1 fruit fly cellular context compared by ENCODE assay signal in the genomic region with DNA sequence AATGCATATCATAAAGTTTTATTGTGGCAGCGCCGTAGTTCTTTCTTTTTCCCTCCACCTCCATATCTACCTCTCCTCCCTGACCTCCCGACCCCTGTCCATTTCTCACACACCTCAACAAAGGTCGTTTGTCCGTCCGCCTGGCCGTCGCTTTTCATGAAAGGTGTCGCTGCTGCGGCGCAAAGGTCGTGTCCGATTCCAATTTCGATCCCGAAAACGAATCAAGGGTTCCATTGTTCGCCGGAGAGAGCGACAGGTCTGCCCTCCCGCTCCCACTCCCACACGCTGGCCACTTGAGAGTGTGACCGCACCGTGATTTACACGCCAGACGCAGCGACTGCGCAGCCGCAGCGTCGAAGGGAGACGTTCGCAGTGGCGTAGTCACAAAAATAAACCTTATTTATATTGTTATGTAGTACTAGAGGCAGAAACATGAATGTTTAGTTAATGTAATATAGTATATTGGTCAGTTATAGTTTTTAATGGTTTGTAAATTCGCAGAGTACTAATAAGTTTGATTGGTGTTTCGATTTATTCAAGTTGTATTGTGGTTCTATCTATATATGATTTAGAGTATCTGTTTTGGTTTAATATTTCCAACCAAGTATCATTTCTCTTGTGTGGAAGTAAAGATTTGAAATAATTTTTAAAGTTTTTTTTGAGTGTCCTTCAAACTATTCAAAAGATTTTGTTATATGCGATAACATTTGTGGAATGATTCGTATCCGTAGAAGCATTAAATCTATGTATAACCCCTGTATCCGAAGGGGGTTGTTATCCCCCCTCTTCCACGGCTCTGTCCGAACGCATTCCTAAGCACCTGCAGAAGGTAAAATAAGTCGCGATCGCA.
A peak's percentile ranks its signal among the peaks of the same experiment; 100 is the strongest.
TF ChIP-seq lines count a peak whose summit lies in the region.

No protein-coding gene starts in this region.

TF ChIP-seq in whole organism, embryonic, 481 proteins besides CTCF, POLR2A, EP300 and RAD21 (continued from another document):
- peak; percentile 35 for TF ChIP-seq Adf1 (GFP tag; IDR thresholded peaks at IDR 0.05; lab: Robert Waterston, UW)
- peak; percentile 71 for TF ChIP-seq CG11504 (tag; optimal IDR thresholded peaks at IDR 0.05; lab: Kevin White, UChicago)
- peak; percentile 23; the same call in 1 of the 4 replicates for TF ChIP-seq Dll (GFP tag; IDR thresholded peaks at IDR 0.05; lab: Robert Waterston, UW; ENCODE audit: partially characterized antibody)
- TF ChIP-seq gt (GFP tag; IDR thresholded peaks at IDR 0.05; lab: Robert Waterston, UW) = peak; percentile 28; the same call in 1 of the 2 replicates
- no peak for TF ChIP-seq CG2678 (tag; optimal IDR thresholded peaks at IDR 0.05; lab: Kevin White, UChicago)
- TF ChIP-seq Awh (GFP tag; IDR thresholded peaks at IDR 0.05; lab: Robert Waterston, UW) = peak; percentile 53; the same call in 1 of the 2 replicates
- TF ChIP-seq Sry-β (GFP tag; optimal IDR thresholded peaks at IDR 0.05; lab: Kevin White, UChicago) = no peak
- peak; percentile 50 for TF ChIP-seq lilli (GFP tag; optimal IDR thresholded peaks at IDR 0.05; lab: Kevin White, UChicago)
- TF ChIP-seq CG2875 (GFP tag; optimal IDR thresholded peaks at IDR 0.05; lab: Kevin White, UChicago) = no peak
- no peak for TF ChIP-seq Poxn (GFP tag; IDR thresholded peaks at IDR 0.05; lab: Robert Waterston, UW)
- 0 out of 2 replicates have a peak, but pooled peaks have one; percentile 32 for TF ChIP-seq sens-2 (GFP tag; IDR thresholded peaks at IDR 0.05; lab: Robert Waterston, UW)
- peak; percentile 44 for TF ChIP-seq CG8290 (GFP tag; optimal IDR thresholded peaks at IDR 0.05; lab: Kevin White, UChicago)
- peak in 1 of 2 experiments; percentile 69 for TF ChIP-seq CG8290 (tag; optimal IDR thresholded peaks at IDR 0.05; lab: Kevin White, UChicago)
- 0 out of 2 replicates have a peak, but pooled peaks have one; percentile 6 for TF ChIP-seq CG31224 (GFP tag; IDR thresholded peaks at IDR 0.05; lab: Robert Waterston, UW)
- peak; percentile 56 for TF ChIP-seq CG8388 (GFP tag; optimal IDR thresholded peaks at IDR 0.05; lab: Kevin White, UChicago)
- no peak for TF ChIP-seq lab (GFP tag; optimal IDR thresholded peaks at IDR 0.05; lab: Kevin White, UChicago)
- TF ChIP-seq pnt (GFP tag; optimal IDR thresholded peaks at IDR 0.05; lab: Kevin White, UChicago) = peak; percentile 59
- TF ChIP-seq CG12104 (GFP tag; optimal IDR thresholded peaks at IDR 0.05; lab: Kevin White, UChicago) = peak; percentile 9
- peak; percentile 68 for TF ChIP-seq CG13775 (GFP tag; optimal IDR thresholded peaks at IDR 0.05; lab: Kevin White, UChicago)
- peak; percentile 75 for TF ChIP-seq CG33557 (GFP tag; optimal IDR thresholded peaks at IDR 0.05; lab: Kevin White, UChicago)
- no peak for TF ChIP-seq D19B (GFP tag; optimal IDR thresholded peaks at IDR 0.05; lab: Kevin White, UChicago)
- peak; percentile 46 for TF ChIP-seq odd (GFP tag; optimal IDR thresholded peaks at IDR 0.05; lab: Kevin White, UChicago)
- peak; percentile 87 for TF ChIP-seq CG15696 (tag; optimal IDR thresholded peaks at IDR 0.05; lab: Kevin White, UChicago)
- TF ChIP-seq CG1647 (GFP tag; optimal IDR thresholded peaks at IDR 0.05; lab: Kevin White, UChicago) = no peak
- no peak for TF ChIP-seq CrebB (tag; optimal IDR thresholded peaks at IDR 0.05; lab: Kevin White, UChicago)
- peak; percentile 84 for TF ChIP-seq dmrt11E (tag; optimal IDR thresholded peaks at IDR 0.05; lab: Kevin White, UChicago)
- peak; percentile 59; the same call in 2 of the 3 replicates for TF ChIP-seq row (GFP tag; IDR thresholded peaks at IDR 0.05; lab: Robert Waterston, UW)
- peak; percentile 35 for TF ChIP-seq pb (GFP tag; optimal IDR thresholded peaks at IDR 0.05; lab: Kevin White, UChicago)
- peak; percentile 67 for TF ChIP-seq CG10209 (GFP tag; optimal IDR thresholded peaks at IDR 0.05; lab: Kevin White, UChicago)
- TF ChIP-seq Gsc (GFP tag; IDR thresholded peaks at IDR 0.05; lab: Robert Waterston, UW) = 0 out of 2 replicates have a peak, but pooled peaks have one; percentile 15
- no peak for TF ChIP-seq caup (GFP tag; optimal IDR thresholded peaks at IDR 0.05; lab: Kevin White, UChicago; ENCODE audit: severe bottlenecking)
- TF ChIP-seq ind (GFP tag; optimal IDR thresholded peaks at IDR 0.05; lab: Kevin White, UChicago) = peak; percentile 7
- peak; percentile 49 for TF ChIP-seq jumu (GFP tag; optimal IDR thresholded peaks at IDR 0.05; lab: Kevin White, UChicago)
- no peak for TF ChIP-seq E2f1 (GFP tag; IDR thresholded peaks at IDR 0.05; lab: Robert Waterston, UW)
- TF ChIP-seq CG17912 (GFP tag; optimal IDR thresholded peaks at IDR 0.05; lab: Kevin White, UChicago) = no peak
- TF ChIP-seq Usf (GFP tag; optimal IDR thresholded peaks at IDR 0.05; lab: Kevin White, UChicago) = peak; percentile 63
- TF ChIP-seq ac (GFP tag; optimal IDR thresholded peaks at IDR 0.05; lab: Kevin White, UChicago) = peak; percentile 53
- peak; percentile 42 for TF ChIP-seq Spps (tag; optimal IDR thresholded peaks at IDR 0.05; lab: Kevin White, UChicago)
- TF ChIP-seq Hey (tag; optimal IDR thresholded peaks at IDR 0.05; lab: Kevin White, UChicago) = no peak
- TF ChIP-seq CG6175 (GFP tag; IDR thresholded peaks at IDR 0.05; lab: Robert Waterston, UW) = 0 out of 3 replicates have a peak, but pooled peaks have one; percentile 36
- no peak for TF ChIP-seq CG7928 (GFP tag; optimal IDR thresholded peaks at IDR 0.05; lab: Kevin White, UChicago)
- no peak for TF ChIP-seq Eip74EF (GFP tag; optimal IDR thresholded peaks at IDR 0.05; lab: Kevin White, UChicago)
- TF ChIP-seq CG4424 (GFP tag; optimal IDR thresholded peaks at IDR 0.05; lab: Kevin White, UChicago) = peak; percentile 82
- no peak for TF ChIP-seq br (optimal IDR thresholded peaks at IDR 0.05; lab: Kevin White, UChicago)
- peak; percentile 27; the same call in 1 of the 3 replicates for TF ChIP-seq CG7357 (GFP tag; IDR thresholded peaks at IDR 0.05; lab: Robert Waterston, UW)
- TF ChIP-seq CG13296 (GFP tag; optimal IDR thresholded peaks at IDR 0.05; lab: Kevin White, UChicago) = no peak
- no peak for TF ChIP-seq NfI (GFP tag; optimal IDR thresholded peaks at IDR 0.05; lab: Kevin White, UChicago)
- peak; percentile 41 for TF ChIP-seq CG18619 (GFP tag; optimal IDR thresholded peaks at IDR 0.05; lab: Kevin White, UChicago)
- peak; percentile 58 for TF ChIP-seq fd96Cb (tag; optimal IDR thresholded peaks at IDR 0.05; lab: Kevin White, UChicago)
- peak; percentile 90 for TF ChIP-seq kni (GFP tag; optimal IDR thresholded peaks at IDR 0.05; lab: Kevin White, UChicago)
- no peak for TF ChIP-seq Fer3 (tag; optimal IDR thresholded peaks at IDR 0.05; lab: Kevin White, UChicago)
- no peak for TF ChIP-seq ato (GFP tag; IDR thresholded peaks at IDR 0.05; lab: Robert Waterston, UW; ENCODE audit: partially characterized antibody)
- TF ChIP-seq Chrac-16 (GFP tag; optimal IDR thresholded peaks at IDR 0.05; lab: Kevin White, UChicago) = peak; percentile 77
- peak; percentile 58 to 82 for TF ChIP-seq chif (GFP tag; optimal IDR thresholded peaks at IDR 0.05; lab: Kevin White, UChicago)
- peak; percentile 70 for TF ChIP-seq Hsf (GFP tag; optimal IDR thresholded peaks at IDR 0.05; lab: Kevin White, UChicago)
- TF ChIP-seq NC2β (GFP tag; optimal IDR thresholded peaks at IDR 0.05; lab: Kevin White, UChicago) = peak; percentile 40
- no peak for TF ChIP-seq CG9797 (GFP tag; optimal IDR thresholded peaks at IDR 0.05; lab: Kevin White, UChicago)
- TF ChIP-seq dysf (GFP tag; IDR thresholded peaks at IDR 0.05; lab: Robert Waterston, UW) = 0 out of 3 replicates have a peak, but pooled peaks have one; percentile 14
- TF ChIP-seq bcd (GFP tag; optimal IDR thresholded peaks at IDR 0.05; lab: Kevin White, UChicago) = no peak
- peak; percentile 46 for TF ChIP-seq oc (tag; optimal IDR thresholded peaks at IDR 0.05; lab: Kevin White, UChicago)
- TF ChIP-seq CG33213 (GFP tag; optimal IDR thresholded peaks at IDR 0.05; lab: Kevin White, UChicago) = no peak
- peak; percentile 54 for TF ChIP-seq CG8944 (GFP tag; optimal IDR thresholded peaks at IDR 0.05; lab: Kevin White, UChicago)
- TF ChIP-seq CG30431 (GFP tag; optimal IDR thresholded peaks at IDR 0.05; lab: Kevin White, UChicago) = peak; percentile 40
- TF ChIP-seq amos (GFP tag; IDR thresholded peaks at IDR 0.05; lab: Robert Waterston, UW; ENCODE audit: partially characterized antibody) = no peak
- TF ChIP-seq CG10274 (GFP tag; optimal IDR thresholded peaks at IDR 0.05; lab: Kevin White, UChicago) = peak; percentile 17
- TF ChIP-seq CG10979 (tag; optimal IDR thresholded peaks at IDR 0.05; lab: Kevin White, UChicago) = peak; percentile 82
- TF ChIP-seq CG7839 (tag; optimal IDR thresholded peaks at IDR 0.05; lab: Kevin White, UChicago) = no peak
- TF ChIP-seq CG16779 (GFP tag; IDR thresholded peaks at IDR 0.05; lab: Robert Waterston, UW) = no peak
- TF ChIP-seq CG2116 (GFP tag; optimal IDR thresholded peaks at IDR 0.05; lab: Kevin White, UChicago) = peak; percentile 40
- no peak for TF ChIP-seq CG11560 (tag; IDR thresholded peaks at IDR 0.05; lab: Robert Waterston, UW)
- peak; percentile 55 for TF ChIP-seq CG18476 (GFP tag; optimal IDR thresholded peaks at IDR 0.05; lab: Kevin White, UChicago)
- no peak for TF ChIP-seq tna (GFP tag; IDR thresholded peaks at IDR 0.05; lab: Robert Waterston, UW; ENCODE audit: partially characterized antibody)
- TF ChIP-seq zen2 (GFP tag; IDR thresholded peaks at IDR 0.05; lab: Robert Waterston, UW; ENCODE audit: partially characterized antibody) = no peak
- TF ChIP-seq bbx (GFP tag; IDR thresholded peaks at IDR 0.05; lab: Robert Waterston, UW; ENCODE audit: partially characterized antibody) = peak; percentile 44; the same call in 1 of the 2 replicates
- TF ChIP-seq chm (GFP tag; IDR thresholded peaks at IDR 0.05; lab: Robert Waterston, UW) = no peak
- peak; percentile 73 for TF ChIP-seq az2 (GFP tag; optimal IDR thresholded peaks at IDR 0.05; lab: Kevin White, UChicago)
- TF ChIP-seq H15 (GFP tag; IDR thresholded peaks at IDR 0.05; lab: Robert Waterston, UW) = 0 out of 3 replicates have a peak, but pooled peaks have one; percentile 5
- peak; percentile 70 for TF ChIP-seq chn (GFP tag; optimal IDR thresholded peaks at IDR 0.05; lab: Kevin White, UChicago)
- TF ChIP-seq pzg (GFP tag; optimal IDR thresholded peaks at IDR 0.05; lab: Kevin White, UChicago) = no peak
- peak; percentile 32 for TF ChIP-seq Camta (GFP tag; optimal IDR thresholded peaks at IDR 0.05; lab: Kevin White, UChicago)
- no peak for TF ChIP-seq Lpt (GFP tag; optimal IDR thresholded peaks at IDR 0.05; lab: Kevin White, UChicago)
- peak; percentile 41; the same call in 1 of the 3 replicates for TF ChIP-seq ken (GFP tag; IDR thresholded peaks at IDR 0.05; lab: Robert Waterston, UW)
- peak; percentile 9 for TF ChIP-seq CHES-1-like (GFP tag; optimal IDR thresholded peaks at IDR 0.05; lab: Kevin White, UChicago)
- peak; percentile 5 for TF ChIP-seq TFAM (GFP tag; optimal IDR thresholded peaks at IDR 0.05; lab: Kevin White, UChicago)
- peak; percentile 39 for TF ChIP-seq Six4 (GFP tag; optimal IDR thresholded peaks at IDR 0.05; lab: Kevin White, UChicago)
- peak; percentile 65 for TF ChIP-seq CG1233 (GFP tag; optimal IDR thresholded peaks at IDR 0.05; lab: Kevin White, UChicago)
- peak; percentile 55 for TF ChIP-seq CG10462 (GFP tag; optimal IDR thresholded peaks at IDR 0.05; lab: Kevin White, UChicago)
- TF ChIP-seq hb (GFP tag; IDR thresholded peaks at IDR 0.05; lab: Robert Waterston, UW; ENCODE audit: partially characterized antibody) = no peak
- TF ChIP-seq Max (GFP tag; optimal IDR thresholded peaks at IDR 0.05; lab: Kevin White, UChicago) = peak; percentile 42
- no peak for TF ChIP-seq ERR (GFP tag; optimal IDR thresholded peaks at IDR 0.05; lab: Kevin White, UChicago)
- TF ChIP-seq CG8765 (GFP tag; IDR thresholded peaks at IDR 0.05; lab: Robert Waterston, UW) = peak; percentile 57; the same call in 1 of the 2 replicates
- no peak for TF ChIP-seq B-H2 (GFP tag; optimal IDR thresholded peaks at IDR 0.05; lab: Kevin White, UChicago)
- no peak for TF ChIP-seq gsb-n (tag; optimal IDR thresholded peaks at IDR 0.05; lab: Kevin White, UChicago)
- TF ChIP-seq CG17361 (GFP tag; IDR thresholded peaks at IDR 0.05; lab: Robert Waterston, UW) = peak; percentile 94
- TF ChIP-seq CG10565 (GFP tag; optimal IDR thresholded peaks at IDR 0.05; lab: Kevin White, UChicago) = no peak
- peak in 1 of 2 experiments; percentile 25 for TF ChIP-seq Trl (optimal IDR thresholded peaks at IDR 0.05; lab: Kevin White, UChicago)
- TF ChIP-seq Trl (GFP tag; optimal IDR thresholded peaks at IDR 0.05; lab: Kevin White, UChicago) = no peak
- peak; percentile 88 for TF ChIP-seq CG9727 (GFP tag; optimal IDR thresholded peaks at IDR 0.05; lab: Kevin White, UChicago)
- TF ChIP-seq Scr (GFP tag; IDR thresholded peaks at IDR 0.05; lab: Robert Waterston, UW; ENCODE audit: partially characterized antibody) = no peak
- peak; percentile 45 for TF ChIP-seq shn (GFP tag; optimal IDR thresholded peaks at IDR 0.05; lab: Kevin White, UChicago)
- peak; percentile 63 for TF ChIP-seq pum (GFP tag; optimal IDR thresholded peaks at IDR 0.05; lab: Kevin White, UChicago)
- peak; percentile 33 for TF ChIP-seq CG8359 (GFP tag; optimal IDR thresholded peaks at IDR 0.05; lab: Kevin White, UChicago; ENCODE audit: borderline replicate concordance)
- no peak for TF ChIP-seq CG34376 (GFP tag; optimal IDR thresholded peaks at IDR 0.05; lab: Kevin White, UChicago)
